Worm (Caenorhabditis elegans) whole organism, young adult: ENCODE measurements around the gene C54G10.1.

Experiments
- B0261.1 ChIP-seq: sonication (generic microtip); optimal IDR thresholded peaks from 2 replicates; lab custom pipeline; 2016; ENCODE audit warnings: mild to moderate bottlenecking, missing genetic modification characterization, moderate library complexity, missing compliant biosample characterization
- B0336.3 ChIP-seq: fragments of 200-800 bp; sonication (Bioruptor generic); IDR thresholded peaks from 2 replicates; pipeline ENCODE4 v1.3.6; 2022; ENCODE audit warnings: missing genetic modification characterization, missing compliant biosample characterization
- C06A6.2 ChIP-seq: fragments of 200-800 bp; sonication (Bioruptor generic); conservative IDR thresholded peaks from 2 replicates; pipeline ENCODE4 v1.3.6; 2022; ENCODE audit warnings: missing genetic modification characterization, missing compliant biosample characterization
- C17E4.6 ChIP-seq: fragments of 200-800 bp; sonication (Bioruptor generic); IDR thresholded peaks from 2 replicates; pipeline ENCODE4 v1.3.6; 2022; ENCODE audit warnings: missing genetic modification reagents, missing genetic modification characterization, missing compliant biosample characterization
- F37B4.10 ChIP-seq: fragments of 200-800 bp; sonication (Bioruptor generic); IDR thresholded peaks from 2 replicates; pipeline ENCODE4 v1.3.6; 2022; ENCODE audit warnings: missing genetic modification characterization, missing compliant biosample characterization
- F52B5.7 ChIP-seq: sonication (generic microtip); optimal IDR thresholded peaks from 2 replicates; lab custom pipeline; 2016; ENCODE audit warnings: mild to moderate bottlenecking, missing genetic modification characterization, missing compliant biosample characterization
- F55B11.4 ChIP-seq: sonication (generic microtip); optimal IDR thresholded peaks from 2 replicates; lab custom pipeline; 2016; ENCODE audit warnings: missing compliant biosample characterization, missing genetic modification characterization, borderline replicate concordance; ENCODE audit not compliant: insufficient read depth
- Y56A3A.18 ChIP-seq: fragments of 200-800 bp; sonication (Bioruptor generic); IDR thresholded peaks from 2 replicates; pipeline ENCODE4 v1.3.6; 2022; ENCODE audit warnings: missing genetic modification reagents, missing genetic modification characterization, missing compliant biosample characterization
- Y67H2A.10 ChIP-seq: fragments of 200-800 bp; sonication (Bioruptor generic); conservative IDR thresholded peaks from 2 replicates; pipeline ENCODE4 v1.3.6; 2022; ENCODE audit warnings: missing genetic modification reagents, missing genetic modification characterization, missing compliant biosample characterization
- attf-5 ChIP-seq: fragments of 200-800 bp; sonication (Bioruptor generic); optimal IDR thresholded peaks from 2 replicates; lab custom pipeline; 2018; ENCODE audit warnings: mild to moderate bottlenecking, missing genetic modification characterization, missing compliant biosample characterization
- attf-6 ChIP-seq: fragments of 200-800 bp; sonication (Bioruptor generic); IDR thresholded peaks from 2 replicates; pipeline ENCODE4 v1.3.6; 2022; ENCODE audit warnings: missing genetic modification reagents, missing genetic modification characterization, missing compliant biosample characterization
- cebp-1 ChIP-seq, 2 experiments: fragments of 200-800 bp in 1 of 2; sonication (Bioruptor generic) in 1 of 2; sonication (generic microtip) in 1 of 2; IDR thresholded peaks in 1 of 2; optimal IDR thresholded peaks in 1 of 2; 2 replicates each; pipeline versions ENCODE4 v1.3.6 to Lab custom; 2017 to 2022; ENCODE audit warnings: missing compliant biosample characterization in 2 of 2, missing genetic modification characterization in 2 of 2, mild to moderate bottlenecking in 1 of 2, missing genetic modification reagents in 1 of 2, moderate library complexity in 1 of 2
- cebp-2 ChIP-seq: fragments of 200-800 bp; sonication (Bioruptor generic); IDR thresholded peaks from 2 replicates; pipeline ENCODE4 v1.3.6; 2022; ENCODE audit warnings: missing genetic modification characterization, missing compliant biosample characterization
- ceh-27 ChIP-seq: fragments of 200-800 bp; sonication (Bioruptor generic); optimal IDR thresholded peaks from 2 replicates; lab custom pipeline; 2018; ENCODE audit warnings: mild to moderate bottlenecking, missing genetic modification characterization, moderate library complexity, missing compliant biosample characterization
- ceh-91 ChIP-seq: fragments of 200-800 bp; sonication (Bioruptor generic); IDR thresholded peaks from 2 replicates; pipeline ENCODE4 v1.3.6; 2022; ENCODE audit warnings: missing genetic modification reagents, missing genetic modification characterization, missing compliant biosample characterization
- dox-1 ChIP-seq: fragments of 200-800 bp; sonication (Bioruptor generic); IDR thresholded peaks from 2 replicates; pipeline ENCODE4 v1.3.6; 2022; ENCODE audit warnings: missing genetic modification reagents, missing genetic modification characterization, missing compliant biosample characterization
- efl-1 ChIP-seq: fragments of 150-350 bp; optimal IDR thresholded peaks from 2 replicates; lab custom pipeline; 2014; ENCODE audit warnings: missing biosample characterization, missing genetic modification reagents, missing genetic modification characterization
- egrh-3 ChIP-seq: fragments of 200-800 bp; sonication (Bioruptor generic); IDR thresholded peaks from 2 replicates; pipeline ENCODE4 v1.3.6; 2022; ENCODE audit warnings: missing genetic modification reagents, missing genetic modification characterization, missing compliant biosample characterization
- ets-4 ChIP-seq: fragments of 200-800 bp; sonication (Bioruptor generic); optimal IDR thresholded peaks from 2 replicates; lab custom pipeline; 2018; ENCODE audit warnings: mild to moderate bottlenecking, missing genetic modification characterization, missing compliant biosample characterization
- hlh-26 ChIP-seq: fragments of 200-800 bp; sonication (Bioruptor generic); conservative IDR thresholded peaks from 2 replicates; pipeline ENCODE4 v1.3.6; 2022; ENCODE audit warnings: missing genetic modification reagents, missing genetic modification characterization, missing compliant biosample characterization
- hmg-1.2 ChIP-seq: fragments of 200-800 bp; sonication (Bioruptor generic); IDR thresholded peaks from 2 replicates; pipeline ENCODE4 v1.3.6; 2022; ENCODE audit warnings: missing genetic modification reagents, missing genetic modification characterization, missing compliant biosample characterization
- hmg-20 ChIP-seq: fragments of 200-800 bp; sonication (Bioruptor generic); IDR thresholded peaks from 2 replicates; pipeline ENCODE4 v1.3.6; 2022; ENCODE audit warnings: missing genetic modification reagents, missing genetic modification characterization, missing compliant biosample characterization
- hsf-1 ChIP-seq: fragments of 200-800 bp; sonication (Bioruptor generic); IDR thresholded peaks from 2 replicates; pipeline ENCODE4 v1.3.6; 2022; ENCODE audit warnings: missing genetic modification reagents, missing genetic modification characterization, missing compliant biosample characterization
- madf-3 ChIP-seq: fragments of 200-800 bp; sonication (Bioruptor generic); IDR thresholded peaks from 2 replicates; pipeline ENCODE4 v1.3.6; 2022; ENCODE audit warnings: missing genetic modification reagents, missing genetic modification characterization, missing compliant biosample characterization
- madf-6 ChIP-seq: fragments of 200-800 bp; sonication (Bioruptor generic); IDR thresholded peaks from 2 replicates; pipeline ENCODE4 v1.3.6; 2022; ENCODE audit warnings: missing genetic modification reagents, missing genetic modification characterization, missing compliant biosample characterization
- madf-8 ChIP-seq: fragments of 200-800 bp; sonication (Bioruptor generic); conservative IDR thresholded peaks from 2 replicates; pipeline ENCODE4 v1.3.6; 2022; ENCODE audit warnings: missing genetic modification reagents, missing genetic modification characterization, missing compliant biosample characterization
- nfyb-1 ChIP-seq: fragments of 200-800 bp; sonication (Bioruptor generic); IDR thresholded peaks from 2 replicates; pipeline ENCODE4 v1.3.6; 2022; ENCODE audit warnings: missing genetic modification reagents, missing genetic modification characterization, missing compliant biosample characterization
- nhr-80 ChIP-seq: sonication (generic microtip); optimal IDR thresholded peaks from 2 replicates; lab custom pipeline; 2016; ENCODE audit warnings: missing genetic modification characterization, missing compliant biosample characterization
- pbrm-1 ChIP-seq: fragments of 200-800 bp; sonication (Bioruptor generic); IDR thresholded peaks from 2 replicates; pipeline ENCODE4 v1.3.6; 2022; ENCODE audit warnings: missing genetic modification reagents, missing genetic modification characterization, missing compliant biosample characterization
- rec-8 ChIP-seq, 2 experiments: sonication (generic microtip); optimal IDR thresholded peaks; 2 replicates each; lab custom pipeline; 2016; ENCODE audit warnings: mild to moderate bottlenecking in 2 of 2, missing genetic modification characterization in 2 of 2, missing genetic modification reagents in 2 of 2, missing genotype in 2 of 2, missing biosample characterization in 1 of 2, missing compliant biosample characterization in 1 of 2, moderate library complexity in 1 of 2
- repo-1 ChIP-seq: sonication (generic microtip); optimal IDR thresholded peaks from 2 replicates; lab custom pipeline; 2017; ENCODE audit warnings: mild to moderate bottlenecking, missing genetic modification characterization, missing compliant biosample characterization
- rpc-1 ChIP-seq, 2 experiments: fragments of 150-350 bp in 1 of 2; sonication (generic microtip) in 1 of 2; optimal IDR thresholded peaks; 2 replicates each; lab custom pipeline; 2014 to 2018; ENCODE audit warnings: missing biosample characterization in 1 of 2, missing genetic modification characterization in 1 of 2, missing genetic modification reagents in 1 of 2, missing genotype in 1 of 2
- snpc-1.1 ChIP-seq: sonication (generic microtip); optimal IDR thresholded peaks from 2 replicates; lab custom pipeline; 2017; ENCODE audit warnings: missing genetic modification characterization, mild to moderate bottlenecking, missing compliant biosample characterization, antibody characterized with exemption, moderate library complexity, missing genotype, missing genetic modification reagents; ENCODE audit not compliant: insufficient read depth
- unc-62 ChIP-seq: fragments of 150-350 bp; optimal IDR thresholded peaks from 2 replicates; lab custom pipeline; 2014; ENCODE audit warnings: missing biosample characterization, missing genetic modification reagents, missing genetic modification characterization
- xnd-1 ChIP-seq: sonication (generic microtip); optimal IDR thresholded peaks from 2 replicates; lab custom pipeline; 2016; ENCODE audit warnings: missing genotype, missing genetic modification reagents, missing genetic modification characterization, missing compliant biosample characterization
- ztf-18 ChIP-seq: sonication (generic microtip); optimal IDR thresholded peaks from 2 replicates; lab custom pipeline; 2016; ENCODE audit warnings: missing genotype, mild to moderate bottlenecking, missing genetic modification characterization, missing compliant biosample characterization
- ztf-3 ChIP-seq: fragments of 200-800 bp; sonication (Bioruptor generic); optimal IDR thresholded peaks from 2 replicates; lab custom pipeline; 2018; ENCODE audit warnings: mild to moderate bottlenecking, missing genetic modification characterization, missing compliant biosample characterization
- ztf-6 ChIP-seq: fragments of 200-800 bp; sonication (Bioruptor generic); IDR thresholded peaks from 2 replicates; pipeline ENCODE4 v1.3.6; 2022; ENCODE audit warnings: missing genetic modification reagents, missing genetic modification characterization, missing compliant biosample characterization

The C54G10.1 gene

ce11 chrV:14640769-14641168 lies at the start of gene C54G10.1:
TSS of gene C54G10.1 (plus strand) at chrV:14641101.
- no peak for TF ChIP-seq unc-62
- no peak for TF ChIP-seq F37B4.10 (GFP tag; lab: Robert Waterston, UW)
- TF ChIP-seq hsf-1 (GFP tag; lab: Robert Waterston, UW), result no peak
- no peak for TF ChIP-seq hmg-1.2 (GFP tag; lab: Robert Waterston, UW)
- TF ChIP-seq rec-8 (tag; optimal IDR thresholded peaks at IDR 0.05; lab: Kevin White, UChicago), result no peak
- no peak for TF ChIP-seq attf-5
- TF ChIP-seq cebp-1 (GFP tag; IDR thresholded peaks at IDR 0.05; lab: Robert Waterston, UW), result 0 out of 2 replicates have a peak, but pooled peaks have one; percentile 13
- TF ChIP-seq cebp-1 (tag; optimal IDR thresholded peaks at IDR 0.05; lab: Kevin White, UChicago), result peak; percentile 18
- no peak for TF ChIP-seq hmg-20 (GFP tag; lab: Robert Waterston, UW)
- TF ChIP-seq nhr-80 (tag; lab: Kevin White, UChicago), result peak; percentile 89

ce11 chrV:14594103-14594502 lies 46.8 kb upstream of the C54G10.1 start:
- TF ChIP-seq madf-3, result no peak
- TF ChIP-seq madf-8 (GFP tag; lab: Robert Waterston, UW), result peak; percentile 51
- TF ChIP-seq rec-8 (tag; optimal IDR thresholded peaks at IDR 0.05; lab: Kevin White, UChicago), result no peak
- TF ChIP-seq pbrm-1, result no peak
- peak; percentile 22; the same call in 1 of the 2 replicates for TF ChIP-seq ceh-91
- no peak for TF ChIP-seq ztf-18 (tag; lab: Kevin White, UChicago)
- no peak for TF ChIP-seq cebp-1 (GFP tag; IDR thresholded peaks at IDR 0.05; lab: Robert Waterston, UW)
- TF ChIP-seq cebp-1 (tag; optimal IDR thresholded peaks at IDR 0.05; lab: Kevin White, UChicago), result no peak
- no peak for TF ChIP-seq F52B5.7 (tag; lab: Kevin White, UChicago)
- 0 out of 2 replicates have a peak, but pooled peaks have one; percentile 8 for TF ChIP-seq hmg-1.2 (GFP tag; lab: Robert Waterston, UW)
- no peak for TF ChIP-seq attf-5
- TF ChIP-seq Y56A3A.18 (GFP tag; lab: Robert Waterston, UW), result no peak
- TF ChIP-seq ceh-27, result no peak
- TF ChIP-seq hlh-26 (GFP tag; lab: Robert Waterston, UW), result no peak
- no peak for TF ChIP-seq snpc-1.1
- no peak for TF ChIP-seq C06A6.2 (GFP tag; lab: Robert Waterston, UW)
- TF ChIP-seq cebp-2, result no peak
- no peak for TF ChIP-seq ztf-6
- no peak for TF ChIP-seq B0261.1 (tag; lab: Kevin White, UChicago)
- no peak for TF ChIP-seq ztf-3 (GFP tag; lab: Kevin White, UChicago)
- no peak for TF ChIP-seq Y67H2A.10 (GFP tag; lab: Robert Waterston, UW)
- no peak for TF ChIP-seq egrh-3
- TF ChIP-seq madf-6 (GFP tag; lab: Robert Waterston, UW), result peak; percentile 73
- no peak for TF ChIP-seq B0336.3 (GFP tag; lab: Robert Waterston, UW)
- TF ChIP-seq efl-1 (GFP tag; lab: Kevin White, UChicago), result peak; percentile 38
- TF ChIP-seq unc-62, result no peak
- peak; percentile 47 for TF ChIP-seq xnd-1 (tag; lab: Kevin White, UChicago)
- TF ChIP-seq dox-1 (GFP tag; lab: Robert Waterston, UW), result no peak
- no peak for TF ChIP-seq rpc-1 (optimal IDR thresholded peaks at IDR 0.05; lab: Kevin White, UChicago)
- no peak for TF ChIP-seq rpc-1 (tag; optimal IDR thresholded peaks at IDR 0.05; lab: Kevin White, UChicago)
- no peak for TF ChIP-seq C17E4.6 (GFP tag; lab: Robert Waterston, UW)
- TF ChIP-seq attf-6 (GFP tag; lab: Robert Waterston, UW), result no peak

- TF ChIP-seq repo-1, result peak; percentile 34
- no peak for TF ChIP-seq F55B11.4 (tag; lab: Kevin White, UChicago)
- TF ChIP-seq nfyb-1 (GFP tag; lab: Robert Waterston, UW), result peak; percentile 44; the same call in 1 of the 2 replicates
- no peak for TF ChIP-seq ets-4 (GFP tag; lab: Kevin White, UChicago)
Observed at ce11 chrV:14594943-14595342, 46.0 kb upstream of the C54G10.1 start.
